Worm (Caenorhabditis elegans) whole organism, early embryonic: ENCODE measurements around the gene vwa-8.

Source experiments
- B0310.2 ChIP-seq: sonication (generic microtip); optimal IDR thresholded peaks from 2 replicates; lab custom pipeline; 2016; ENCODE audit warnings: mild to moderate bottlenecking, missing genetic modification characterization, missing compliant biosample characterization
- aly-1 ChIP-seq: sonication (generic microtip); optimal IDR thresholded peaks from 2 replicates; lab custom pipeline; 2016; ENCODE audit warnings: missing genetic modification characterization, missing compliant biosample characterization
- ama-1 ChIP-seq: fragments of 150-350 bp; optimal IDR thresholded peaks from 2 replicates; lab custom pipeline; 2014
- ets-7 ChIP-seq: sonication (generic microtip); optimal IDR thresholded peaks from 2 replicates; lab custom pipeline; 2016; ENCODE audit warnings: missing genotype, missing genetic modification characterization, missing compliant biosample characterization
- flt-1 ChIP-seq: fragments of 200-800 bp; sonication (Bioruptor generic); IDR thresholded peaks from 2 replicates; pipeline ENCODE4 v1.3.6; 2022; ENCODE audit warnings: missing genetic modification characterization, missing compliant biosample characterization
- hmbx-1 ChIP-seq: sonication (generic microtip); optimal IDR thresholded peaks from 2 replicates; lab custom pipeline; 2016; ENCODE audit warnings: mild to moderate bottlenecking, missing genetic modification characterization, missing compliant biosample characterization
- hmg-4 ChIP-seq: fragments of 200-800 bp; sonication (Bioruptor generic); optimal IDR thresholded peaks from 2 replicates; lab custom pipeline; 2018; ENCODE audit warnings: mild to moderate bottlenecking, missing genetic modification characterization, missing compliant biosample characterization
- pes-1 ChIP-seq: fragments of 200-800 bp; sonication (Bioruptor generic); IDR thresholded peaks from 2 replicates; pipeline ENCODE4 v1.3.6; 2022; ENCODE audit warnings: missing genetic modification reagents, missing genetic modification characterization, missing compliant biosample characterization
- scrt-1 ChIP-seq: fragments of 200-800 bp; sonication (Bioruptor generic); IDR thresholded peaks from 2 replicates; pipeline ENCODE4 v1.3.6; 2022; ENCODE audit warnings: missing genetic modification characterization, missing compliant biosample characterization

ce11 chrX:13038791-13039190 is 47.5 kb downstream of the vwa-8 start:
- TF ChIP-seq hmg-4 (GFP tag; lab: Kevin White, UChicago) (no peak), ama-1 (lab: Kevin White, UChicago) (no peak), flt-1 (GFP tag; lab: Robert Waterston, UW) (no peak), pes-1 (GFP tag; lab: Robert Waterston, UW) (no peak), ets-7 (tag; lab: Kevin White, UChicago) (no peak), hmbx-1 (tag; lab: Kevin White, UChicago) (no peak), B0310.2 (tag; lab: Kevin White, UChicago) (no peak), scrt-1 (no peak), aly-1 (tag; lab: Kevin White, UChicago) (no peak)
